Fruit fly (Drosophila melanogaster): ENCODE data around the gene Ref2.

Ref2 gene

DNA sequence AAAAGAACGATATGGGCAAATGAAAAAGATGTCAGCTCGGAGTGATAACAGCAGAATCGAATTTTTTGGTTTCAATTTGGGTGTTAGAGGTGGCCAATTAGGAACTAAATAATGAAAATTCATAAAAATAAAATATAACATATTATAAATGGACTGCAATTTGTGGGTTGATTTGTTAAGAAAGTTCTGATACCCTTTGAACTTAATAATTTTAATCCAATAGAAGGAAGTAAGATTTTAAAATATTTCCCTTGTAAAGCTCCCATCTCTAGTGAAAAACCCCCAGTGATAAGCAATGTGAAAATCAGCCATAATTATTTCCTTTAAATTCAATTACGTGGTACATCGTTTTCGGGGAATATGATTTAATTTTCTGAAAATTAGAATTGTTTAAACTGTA lies 1.9 kb downstream of the Ref2 start (continued):
- no peak for TF ChIP-seq CG6654 (GFP tag; optimal IDR thresholded peaks at IDR 0.05)
- TF ChIP-seq zfh1 (GFP tag; IDR thresholded peaks at IDR 0.05), result peak; percentile 17; the same call in 1 of the 3 replicates
- no peak for TF ChIP-seq Bgb (GFP tag; IDR thresholded peaks at IDR 0.05; ENCODE audit: partially characterized antibody)
- TF ChIP-seq danr (GFP tag; IDR thresholded peaks at IDR 0.05), result no peak
- TF ChIP-seq mam (GFP tag; optimal IDR thresholded peaks at IDR 0.05), result no peak
- TF ChIP-seq nmo (GFP tag; optimal IDR thresholded peaks at IDR 0.05), result peak; percentile 22
- no peak for TF ChIP-seq luna (GFP tag; optimal IDR thresholded peaks at IDR 0.05)
- no peak for TF ChIP-seq B-H1 (GFP tag; IDR thresholded peaks at IDR 0.05)
- TF ChIP-seq CG2712 (tag; optimal IDR thresholded peaks at IDR 0.05), result no peak
- TF ChIP-seq CG4820 (GFP tag; optimal IDR thresholded peaks at IDR 0.05), result no peak
- no peak for TF ChIP-seq Asciz (GFP tag; optimal IDR thresholded peaks at IDR 0.05)
- peak; percentile 15 for TF ChIP-seq Oli (tag; optimal IDR thresholded peaks at IDR 0.05)
- TF ChIP-seq tap (tag; optimal IDR thresholded peaks at IDR 0.05), result peak; percentile 25
- TF ChIP-seq CG15269 (tag; optimal IDR thresholded peaks at IDR 0.05), result peak; percentile 35
- no peak for TF ChIP-seq toy (GFP tag; IDR thresholded peaks at IDR 0.05)
- no peak for TF ChIP-seq CG8944 (GFP tag; optimal IDR thresholded peaks at IDR 0.05)
- TF ChIP-seq CG17361 (GFP tag; IDR thresholded peaks at IDR 0.05), result 0 out of 3 replicates have a peak, but pooled peaks have one; percentile 28
- no peak for TF ChIP-seq so (GFP tag; IDR thresholded peaks at IDR 0.05)
- TF ChIP-seq HLHmδ (GFP tag; optimal IDR thresholded peaks at IDR 0.05), result no peak
- peak; percentile 29 for TF ChIP-seq CG3281 (GFP tag; optimal IDR thresholded peaks at IDR 0.05)
- no peak for TF ChIP-seq HHEX (GFP tag; optimal IDR thresholded peaks at IDR 0.05)
- no peak for TF ChIP-seq CG12659 (GFP tag; optimal IDR thresholded peaks at IDR 0.05)
- TF ChIP-seq gce (GFP tag; IDR thresholded peaks at IDR 0.05), result no peak
- no peak for TF ChIP-seq pnt (GFP tag; optimal IDR thresholded peaks at IDR 0.05)
- no peak for TF ChIP-seq slp2 (GFP tag; optimal IDR thresholded peaks at IDR 0.05)
- TF ChIP-seq bcd (GFP tag; optimal IDR thresholded peaks at IDR 0.05), result peak; percentile 6
- TF ChIP-seq CG10462 (GFP tag; optimal IDR thresholded peaks at IDR 0.05), result no peak
- peak; percentile 1 for TF ChIP-seq CG13775 (GFP tag; optimal IDR thresholded peaks at IDR 0.05)
- TF ChIP-seq CG34376 (GFP tag; optimal IDR thresholded peaks at IDR 0.05), result no peak
- TF ChIP-seq CG15073 (GFP tag; optimal IDR thresholded peaks at IDR 0.05), result no peak
- peak; percentile 27 for TF ChIP-seq phol (tag; optimal IDR thresholded peaks at IDR 0.05)
- no peak for TF ChIP-seq CG13624 (GFP tag; optimal IDR thresholded peaks at IDR 0.05)
- TF ChIP-seq CG8924 (tag; optimal IDR thresholded peaks at IDR 0.05), result peak; percentile 23
- peak; percentile 45; the same call in 1 of the 2 replicates for TF ChIP-seq Atf6 (GFP tag; IDR thresholded peaks at IDR 0.05)
- TF ChIP-seq cas (GFP tag; IDR thresholded peaks at IDR 0.05), result no peak
- TF ChIP-seq twi (tag; optimal IDR thresholded peaks at IDR 0.05), result no peak
- TF ChIP-seq jumu (GFP tag; optimal IDR thresholded peaks at IDR 0.05), result no peak
- TF ChIP-seq CG10565 (GFP tag; optimal IDR thresholded peaks at IDR 0.05), result no peak
- TF ChIP-seq lola (GFP tag; optimal IDR thresholded peaks at IDR 0.05), result peak in 1 of 3 experiments; percentile 1
- TF ChIP-seq Mrtf (GFP tag; IDR thresholded peaks at IDR 0.05), result no peak
- TF ChIP-seq Xrp1 (GFP tag; IDR thresholded peaks at IDR 0.05), result peak; percentile 52
- TF ChIP-seq croc (GFP tag; conservative IDR thresholded peaks at IDR 0.05), result no peak
- no peak for TF ChIP-seq Stat92E (GFP tag; optimal IDR thresholded peaks at IDR 0.05)
- no peak for TF ChIP-seq hkb (optimal IDR thresholded peaks at IDR 0.05)
- peak; percentile 57 for TF ChIP-seq hkb (GFP tag; IDR thresholded peaks at IDR 0.05)
- peak; percentile 54 for TF ChIP-seq CG12391 (tag; optimal IDR thresholded peaks at IDR 0.05)
- TF ChIP-seq tx (GFP tag; optimal IDR thresholded peaks at IDR 0.05), result no peak
- no peak for TF ChIP-seq CG32532 (GFP tag; IDR thresholded peaks at IDR 0.05)
- no peak for TF ChIP-seq bab2 (GFP tag; optimal IDR thresholded peaks at IDR 0.05)
- no peak for TF ChIP-seq HLH4C (GFP tag; IDR thresholded peaks at IDR 0.05; ENCODE audit: partially characterized antibody)
- TF ChIP-seq Drgx (GFP tag; IDR thresholded peaks at IDR 0.05), result no peak
- TF ChIP-seq CG10321 (GFP tag; IDR thresholded peaks at IDR 0.05), result no peak

Data from whole organism, embryonic.